Worm (Caenorhabditis elegans): Measurements from ENCODE around the gene vab-1.
A peak's percentile ranks its signal among the peaks of the same experiment; 100 is the strongest.

Gene vab-1

DNA sequence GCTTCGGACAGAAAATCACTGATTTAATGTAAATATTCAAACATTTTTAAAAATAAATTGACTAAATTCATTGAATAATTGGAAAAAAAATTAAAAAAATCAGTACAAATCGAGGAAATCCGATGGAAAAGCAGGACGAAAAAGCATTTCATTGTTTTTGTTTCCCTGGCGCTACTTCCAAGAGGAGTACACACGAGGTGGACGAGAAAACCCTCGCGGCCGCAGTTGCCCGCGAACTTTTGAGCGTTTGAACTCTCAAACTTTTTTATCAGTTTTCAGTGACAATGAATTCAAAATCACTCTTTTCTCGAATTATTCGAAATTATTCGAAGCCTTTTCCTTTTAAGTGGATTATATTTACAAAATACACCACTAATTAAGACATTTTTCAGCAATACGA is 31.2 kb downstream of the vab-1 start, which contains the start of gene F35D11.4 (continued):
- TF ChIP-seq T20F7.1 (GFP tag; optimal IDR thresholded peaks at IDR 0.05) = peak; percentile 18
- TF ChIP-seq dmd-6 (GFP tag; IDR thresholded peaks at IDR 0.05) = peak; percentile 82
- TF ChIP-seq ztf-7 (tag; optimal IDR thresholded peaks at IDR 0.05) = no peak
- peak; percentile 35 for TF ChIP-seq lin-13 (GFP tag; optimal IDR thresholded peaks at IDR 0.05)
- TF ChIP-seq mxl-2 (GFP tag; conservative IDR thresholded peaks at IDR 0.05) = 0 out of 2 replicates have a peak, but pooled peaks have one; percentile 19
- TF ChIP-seq hlh-11 (tag; optimal IDR thresholded peaks at IDR 0.05) = peak; percentile 71
- no peak for TF ChIP-seq nhr-76 (tag; optimal IDR thresholded peaks at IDR 0.05)
- no peak for TF ChIP-seq mdt-29 (GFP tag; IDR thresholded peaks at IDR 0.05)
- TF ChIP-seq F37D6.2 (tag; optimal IDR thresholded peaks at IDR 0.05) = peak; percentile 6
- no peak for TF ChIP-seq zag-1 (tag; optimal IDR thresholded peaks at IDR 0.05)

DNA sequence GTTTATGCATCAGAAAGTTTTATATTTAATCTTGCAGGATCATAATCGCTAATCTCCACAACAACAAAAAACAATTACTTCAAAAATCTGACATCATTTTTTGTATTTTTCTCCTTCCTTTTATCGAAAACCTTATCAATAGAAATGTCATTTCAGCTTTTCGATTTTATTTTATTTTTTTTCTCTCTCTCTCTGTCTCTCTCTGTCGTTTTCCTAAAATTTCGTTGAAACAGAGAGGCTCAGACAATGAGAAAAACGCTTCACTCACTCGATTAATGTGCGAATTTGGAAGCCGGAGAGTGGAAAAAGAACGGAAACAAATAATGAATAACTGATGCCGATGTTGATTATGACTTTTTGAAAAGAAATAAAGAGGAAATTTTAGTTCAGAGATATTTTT is 32.3 kb downstream of the vab-1 start:
- peak; percentile 64 for TF ChIP-seq nhr-28 (tag; optimal IDR thresholded peaks at IDR 0.05)
- TF ChIP-seq dmd-6 (GFP tag; IDR thresholded peaks at IDR 0.05) = peak; percentile 72
- TF ChIP-seq unc-62 (GFP tag; optimal IDR thresholded peaks at IDR 0.05 in 1 of 2) = peak in 1 of 2 experiments; percentile 61
- TF ChIP-seq unc-62 (tag; optimal IDR thresholded peaks at IDR 0.05) = no peak
- TF ChIP-seq daf-16 (GFP tag; optimal IDR thresholded peaks at IDR 0.05) = no peak
- TF ChIP-seq daf-16 (tag; optimal IDR thresholded peaks at IDR 0.05) = peak; percentile 95
- no peak for TF ChIP-seq hmg-1.1 (GFP tag; IDR thresholded peaks at IDR 0.05)
- TF ChIP-seq hlh-11 (tag; optimal IDR thresholded peaks at IDR 0.05) = peak; percentile 64
- no peak for TF ChIP-seq ces-1 (GFP tag; optimal IDR thresholded peaks at IDR 0.05)
- peak; percentile 7 for TF ChIP-seq nhr-6 (tag; optimal IDR thresholded peaks at IDR 0.05)
- peak; percentile 20 for TF ChIP-seq mes-2 (tag; optimal IDR thresholded peaks at IDR 0.05; ENCODE audit: poor library complexity, severe bottlenecking)
- TF ChIP-seq php-3 (GFP tag; IDR thresholded peaks at IDR 0.05) = 0 out of 2 replicates have a peak, but pooled peaks have one; percentile 43
- peak; percentile 55 for TF ChIP-seq pqm-1 (tag; optimal IDR thresholded peaks at IDR 0.05)
- TF ChIP-seq pha-4 (GFP tag; IDR thresholded peaks at IDR 0.05) = peak; percentile 32; the same call in 1 of the 2 replicates
- no peak for TF ChIP-seq pha-4 (tag; optimal IDR thresholded peaks at IDR 0.05)
- TF ChIP-seq lsy-2 (tag; optimal IDR thresholded peaks at IDR 0.05) = peak in 1 of 2 experiments; percentile 46
- TF ChIP-seq nhr-48 (tag; optimal IDR thresholded peaks at IDR 0.05) = peak; percentile 4
- no peak for TF ChIP-seq nhr-10 (tag; optimal IDR thresholded peaks at IDR 0.05)
- TF ChIP-seq nhr-77 (tag; optimal IDR thresholded peaks at IDR 0.05) = peak; percentile 83
- TF ChIP-seq mep-1 (tag; optimal IDR thresholded peaks at IDR 0.05) = peak; percentile 38
- no peak for TF ChIP-seq nhr-76 (tag; optimal IDR thresholded peaks at IDR 0.05)
- TF ChIP-seq dve-1 (tag; optimal IDR thresholded peaks at IDR 0.05; ENCODE audit: insufficient read depth) = peak; percentile 83

DNA sequence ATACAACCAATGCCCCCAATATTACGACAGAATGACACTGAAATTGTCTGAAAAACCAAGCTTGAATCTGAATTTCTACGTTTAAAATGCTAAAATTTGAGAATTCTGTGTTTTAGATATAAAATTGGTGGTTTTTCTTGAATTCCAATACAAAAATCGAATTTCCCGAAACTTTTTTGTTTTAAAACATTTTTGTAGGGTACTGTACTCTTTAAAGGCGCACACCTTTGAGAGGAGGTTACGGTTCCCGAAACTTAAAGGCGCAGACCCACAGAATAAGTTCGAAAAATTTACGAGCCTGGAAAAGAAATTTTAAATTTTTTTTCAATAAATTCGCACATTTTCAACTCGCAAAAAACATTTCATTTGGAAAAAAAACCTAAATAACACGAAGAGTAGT is 32.9 kb downstream of the vab-1 start:
- TF ChIP-seq Y5F2A.4 (GFP tag; optimal IDR thresholded peaks at IDR 0.05) = no peak
- TF ChIP-seq lsy-2 (tag; optimal IDR thresholded peaks at IDR 0.05) = peak in 1 of 2 experiments; percentile 4
- TF ChIP-seq aha-1 (tag) = peak; percentile 13
- TF ChIP-seq daf-8 (GFP tag; IDR thresholded peaks at IDR 0.05) = no peak
- TF ChIP-seq F49E8.2 (tag; optimal IDR thresholded peaks at IDR 0.05; ENCODE audit: borderline replicate concordance) = peak; percentile 47
- TF ChIP-seq D1046.2 (GFP tag; IDR thresholded peaks at IDR 0.05) = no peak
- no peak for TF ChIP-seq skn-1 (tag; optimal IDR thresholded peaks at IDR 0.05)
- TF ChIP-seq unc-130 (GFP tag; optimal IDR thresholded peaks at IDR 0.05) = peak; percentile 61
- TF ChIP-seq ctbp-1 (GFP tag; IDR thresholded peaks at IDR 0.05) = no peak
- no peak for TF ChIP-seq sdz-12 (GFP tag; optimal IDR thresholded peaks at IDR 0.05)
- TF ChIP-seq lin-38 (GFP tag; IDR thresholded peaks at IDR 0.05) = peak; percentile 42; the same call in 1 of the 2 replicates
- TF ChIP-seq ztf-11 (tag; optimal IDR thresholded peaks at IDR 0.05) = no peak
- TF ChIP-seq ceh-32 (tag; optimal IDR thresholded peaks at IDR 0.05; ENCODE audit: poor library complexity) = no peak

Data from whole organism, L4 larva.